Fruit fly (Drosophila melanogaster): ENCODE data around the gene CG2218.

Gene CG2218

dm6 chr3R:30450224-30450623 is 22.1 kb upstream of the CG2218 start (continued):
- peak; percentile 85 for TF ChIP-seq bab2 (GFP tag; optimal IDR thresholded peaks at IDR 0.05)
- TF ChIP-seq pb (GFP tag; optimal IDR thresholded peaks at IDR 0.05), result peak; percentile 3
- TF ChIP-seq fd96Cb (tag; optimal IDR thresholded peaks at IDR 0.05), result peak; percentile 26
- no peak for TF ChIP-seq cg (GFP tag; optimal IDR thresholded peaks at IDR 0.05)
- peak; percentile 32 for TF ChIP-seq CG11504 (tag; optimal IDR thresholded peaks at IDR 0.05)
- TF ChIP-seq Dll (GFP tag; IDR thresholded peaks at IDR 0.05; ENCODE audit: partially characterized antibody), result 0 out of 4 replicates have a peak, but pooled peaks have one; percentile 31
- peak; percentile 55 for TF ChIP-seq gcm (GFP tag; optimal IDR thresholded peaks at IDR 0.05)
- no peak for TF ChIP-seq Neu2 (GFP tag; optimal IDR thresholded peaks at IDR 0.05; ENCODE audit: borderline replicate concordance)
- TF ChIP-seq HLH54F (GFP tag; optimal IDR thresholded peaks at IDR 0.05), result peak; percentile 37
- no peak for TF ChIP-seq CG17829 (tag; optimal IDR thresholded peaks at IDR 0.05)
- TF ChIP-seq luna (GFP tag; optimal IDR thresholded peaks at IDR 0.05), result peak; percentile 63
- peak; percentile 31 for TF ChIP-seq CG13287 (GFP tag; IDR thresholded peaks at IDR 0.05; ENCODE audit: partially characterized antibody)
- TF ChIP-seq ATbp (GFP tag; optimal IDR thresholded peaks at IDR 0.05), result peak; percentile 91
- TF ChIP-seq Poxn (GFP tag; IDR thresholded peaks at IDR 0.05), result peak; percentile 47; the same call in 1 of the 2 replicates
- TF ChIP-seq CG11247 (GFP tag; IDR thresholded peaks at IDR 0.05), result peak; percentile 91
- peak; percentile 90 for TF ChIP-seq CG33213 (GFP tag; optimal IDR thresholded peaks at IDR 0.05)
- TF ChIP-seq CG16813 (GFP tag; IDR thresholded peaks at IDR 0.05; ENCODE audit: partially characterized antibody), result no peak
- no peak for TF ChIP-seq Ets65A (GFP tag)
- TF ChIP-seq danr (GFP tag; IDR thresholded peaks at IDR 0.05), result 0 out of 2 replicates have a peak, but pooled peaks have one; percentile 22
- no peak for TF ChIP-seq aop (GFP tag; IDR thresholded peaks at IDR 0.05)
- TF ChIP-seq CG12942 (GFP tag; optimal IDR thresholded peaks at IDR 0.05), result peak; percentile 79
- TF ChIP-seq ham (GFP tag; IDR thresholded peaks at IDR 0.05), result peak; percentile 70; the same call in 1 of the 2 replicates
- peak; percentile 59 for TF ChIP-seq CG1603 (tag; optimal IDR thresholded peaks at IDR 0.05)
- no peak for TF ChIP-seq Optix (GFP tag; IDR thresholded peaks at IDR 0.05)
- TF ChIP-seq Dbx (GFP tag; IDR thresholded peaks at IDR 0.05), result peak; percentile 94
- TF ChIP-seq CG10209 (GFP tag; optimal IDR thresholded peaks at IDR 0.05), result peak; percentile 84
- TF ChIP-seq dysf (GFP tag; IDR thresholded peaks at IDR 0.05), result peak; percentile 45; the same call in 1 of the 3 replicates
- peak; percentile 38 for TF ChIP-seq pum (GFP tag; optimal IDR thresholded peaks at IDR 0.05)
- peak; percentile 71 for TF ChIP-seq fd3F (GFP tag; optimal IDR thresholded peaks at IDR 0.05)
- peak; percentile 51; the same call in 1 of the 2 replicates for TF ChIP-seq Ada2b (GFP tag; IDR thresholded peaks at IDR 0.05)
- peak; percentile 85 for TF ChIP-seq CG1233 (GFP tag; optimal IDR thresholded peaks at IDR 0.05)
- TF ChIP-seq CG2199 (GFP tag; IDR thresholded peaks at IDR 0.05), result no peak
- TF ChIP-seq CG18476 (GFP tag; optimal IDR thresholded peaks at IDR 0.05), result peak; percentile 88
- TF ChIP-seq NC2β (GFP tag; optimal IDR thresholded peaks at IDR 0.05), result peak; percentile 84
- peak; percentile 70 for TF ChIP-seq CG17385 (GFP tag; optimal IDR thresholded peaks at IDR 0.05)
- 0 out of 3 replicates have a peak, but pooled peaks have one; percentile 26 for TF ChIP-seq otp (GFP tag; IDR thresholded peaks at IDR 0.05)
- no peak for TF ChIP-seq run (tag; optimal IDR thresholded peaks at IDR 0.05)
- TF ChIP-seq slbo (GFP tag; IDR thresholded peaks at IDR 0.05), result peak; percentile 81
- no peak for TF ChIP-seq CG5953 (GFP tag; IDR thresholded peaks at IDR 0.05)
- TF ChIP-seq zfh2 (GFP tag; optimal IDR thresholded peaks at IDR 0.05), result peak; percentile 49
- TF ChIP-seq ara (GFP tag; IDR thresholded peaks at IDR 0.05), result peak; percentile 74
- no peak for TF ChIP-seq Dfd (GFP tag; optimal IDR thresholded peaks at IDR 0.05)
- TF ChIP-seq CG30020 (tag; optimal IDR thresholded peaks at IDR 0.05), result no peak
- TF ChIP-seq CG4707 (GFP tag; optimal IDR thresholded peaks at IDR 0.05), result peak; percentile 68
- no peak for TF ChIP-seq jing (GFP tag; optimal IDR thresholded peaks at IDR 0.05)
- TF ChIP-seq H2.0 (GFP tag; IDR thresholded peaks at IDR 0.05), result peak; percentile 39; the same call in 1 of the 2 replicates
- TF ChIP-seq z (GFP tag; IDR thresholded peaks at IDR 0.05), result peak; percentile 81
- peak; percentile 67 for TF ChIP-seq CG12659 (GFP tag; optimal IDR thresholded peaks at IDR 0.05)
- TF ChIP-seq Atf-2 (GFP tag; optimal IDR thresholded peaks at IDR 0.05), result peak; percentile 73
- peak; percentile 82 for TF ChIP-seq CG11696 (GFP tag; IDR thresholded peaks at IDR 0.05)
- TF ChIP-seq ems (GFP tag; optimal IDR thresholded peaks at IDR 0.05), result peak; percentile 75
